Worm (Caenorhabditis elegans) whole organism, L4 larva: ENCODE data around the gene dnpp-1.

Source experiments
- F10B5.3 ChIP-seq: sonication (generic microtip); optimal IDR thresholded peaks from 2 replicates; lab custom pipeline; 2016; ENCODE audit warnings: mild to moderate bottlenecking, missing genetic modification characterization, missing compliant biosample characterization
- F37D6.2 ChIP-seq: sonication (generic microtip); optimal IDR thresholded peaks from 2 replicates; lab custom pipeline; 2016; ENCODE audit warnings: mild to moderate bottlenecking, missing genetic modification characterization, missing compliant biosample characterization
- R02D3.7 ChIP-seq: fragments of 150-350 bp; sonication (generic microtip); optimal IDR thresholded peaks from 3 replicates; lab custom pipeline; 2014; ENCODE audit warnings: missing biosample characterization, missing genetic modification characterization
- Y105C5A.15 ChIP-seq: fragments of 200-800 bp; sonication (Bioruptor generic); IDR thresholded peaks from 2 replicates; pipeline ENCODE4 v1.3.6; 2022; ENCODE audit warnings: missing genetic modification characterization, missing compliant biosample characterization
- Y5F2A.4 ChIP-seq: fragments of 200-800 bp; sonication (Bioruptor generic); optimal IDR thresholded peaks from 2 replicates; lab custom pipeline; 2018; ENCODE audit warnings: mild to moderate bottlenecking, missing genetic modification characterization, missing compliant biosample characterization
- Y75B8A.6 ChIP-seq: fragments of 200-800 bp; sonication (Bioruptor generic); IDR thresholded peaks from 2 replicates; pipeline ENCODE4 v1.3.6; 2022; ENCODE audit warnings: missing genetic modification reagents, missing genetic modification characterization, missing compliant biosample characterization
- ZK337.2 ChIP-seq: fragments of 200-800 bp; sonication (Bioruptor generic); IDR thresholded peaks from 2 replicates; pipeline ENCODE4 v1.3.6; 2022; ENCODE audit warnings: missing genetic modification reagents, missing genetic modification characterization, missing compliant biosample characterization
- ZK546.5 ChIP-seq, 2 experiments: sonication (generic microtip); optimal IDR thresholded peaks; 2 replicates each; lab custom pipeline; 2017; ENCODE audit warnings: missing biosample characterization in 2 of 2, missing genetic modification characterization in 2 of 2
- arid-1 ChIP-seq: fragments of 200-800 bp; sonication (Bioruptor generic); conservative IDR thresholded peaks from 2 replicates; pipeline ENCODE4 v1.3.6; 2022; ENCODE audit warnings: missing genetic modification reagents, missing genetic modification characterization, missing compliant biosample characterization
- ceh-28 ChIP-seq: fragments of 150-350 bp; optimal IDR thresholded peaks from 2 replicates; lab custom pipeline; 2014; ENCODE audit warnings: missing biosample characterization, missing genetic modification reagents, missing genetic modification characterization
- ceh-32 ChIP-seq: sonication (generic microtip); optimal IDR thresholded peaks from 2 replicates; lab custom pipeline; 2016; ENCODE audit warnings: mild to moderate bottlenecking, missing genetic modification characterization, missing compliant biosample characterization; ENCODE audit not compliant: poor library complexity
- ces-1 ChIP-seq: fragments of 150-350 bp; sonication (generic microtip); optimal IDR thresholded peaks from 4 replicates; lab custom pipeline; 2014; ENCODE audit warnings: missing biosample characterization, missing genetic modification reagents, missing genetic modification characterization
- daf-16 ChIP-seq, 3 experiments: sonication (generic microtip); optimal IDR thresholded peaks; 2 replicates each; lab custom pipeline; 2016 to 2017; ENCODE audit warnings: missing genetic modification characterization in 3 of 3, missing genetic modification reagents in 3 of 3, mild to moderate bottlenecking in 2 of 3, missing compliant biosample characterization in 2 of 3, missing biosample characterization in 1 of 3, moderate library complexity in 1 of 3
- daf-19 ChIP-seq: fragments of 200-800 bp; sonication (Bioruptor generic); conservative IDR thresholded peaks from 2 replicates; pipeline ENCODE4 v1.3.6; 2022; ENCODE audit warnings: missing genetic modification characterization, missing compliant biosample characterization
- daf-8 ChIP-seq: fragments of 200-800 bp; sonication (Bioruptor generic); IDR thresholded peaks from 2 replicates; pipeline ENCODE4 v1.3.6; 2022; ENCODE audit warnings: missing genetic modification characterization, missing compliant biosample characterization
- dpl-1 ChIP-seq: fragments of 150-350 bp; optimal IDR thresholded peaks from 2 replicates; lab custom pipeline; 2014; ENCODE audit warnings: missing biosample characterization, missing genetic modification reagents, missing genetic modification characterization
- dve-1 ChIP-seq: sonication (generic microtip); optimal IDR thresholded peaks from 2 replicates; lab custom pipeline; 2017; ENCODE audit warnings: antibody characterized with exemption, mild to moderate bottlenecking, missing genetic modification characterization, missing compliant biosample characterization; ENCODE audit not compliant: insufficient read depth
- egl-27 ChIP-seq: sonication (generic microtip); optimal IDR thresholded peaks from 3 replicates; lab custom pipeline; 2017; ENCODE audit warnings: missing biosample characterization, missing genetic modification reagents, missing genetic modification characterization
- fkh-10 ChIP-seq: fragments of 150-350 bp; optimal IDR thresholded peaks from 2 replicates; lab custom pipeline; 2014; ENCODE audit warnings: missing biosample characterization, missing genetic modification reagents, missing genetic modification characterization
- fos-1 ChIP-seq: fragments of 150-350 bp; optimal IDR thresholded peaks from 2 replicates; lab custom pipeline; 2014; ENCODE audit warnings: missing biosample characterization, missing genetic modification characterization
- gei-8 ChIP-seq: fragments of 200-800 bp; sonication (Bioruptor generic); optimal IDR thresholded peaks from 2 replicates; lab custom pipeline; 2018; ENCODE audit warnings: mild to moderate bottlenecking, missing genetic modification characterization, missing compliant biosample characterization
- hif-1 ChIP-seq, 2 experiments: sonication (generic microtip); optimal IDR thresholded peaks; 2 replicates each; lab custom pipeline; 2016 to 2017; ENCODE audit warnings: missing compliant biosample characterization in 2 of 2, missing genetic modification characterization in 2 of 2, missing genetic modification reagents in 2 of 2, missing genotype in 2 of 2, mild to moderate bottlenecking in 1 of 2
- hlh-11 ChIP-seq: fragments of 200-800 bp; sonication (Bioruptor generic); optimal IDR thresholded peaks from 2 replicates; lab custom pipeline; 2018; ENCODE audit warnings: mild to moderate bottlenecking, missing genetic modification characterization, missing compliant biosample characterization
- hmg-1.1 ChIP-seq: fragments of 200-800 bp; sonication (Bioruptor generic); IDR thresholded peaks from 2 replicates; pipeline ENCODE4 v1.3.6; 2022; ENCODE audit warnings: missing genetic modification reagents, missing genetic modification characterization, missing compliant biosample characterization
- lim-7 ChIP-seq: fragments of 200-800 bp; sonication (Bioruptor generic); IDR thresholded peaks from 2 replicates; pipeline ENCODE4 v1.3.6; 2022; ENCODE audit warnings: missing genetic modification characterization, missing compliant biosample characterization
- lin-1 ChIP-seq: fragments of 200-800 bp; sonication (Bioruptor generic); IDR thresholded peaks from 2 replicates; pipeline ENCODE4 v1.3.6; 2022; ENCODE audit warnings: missing genetic modification reagents, missing genetic modification characterization, missing compliant biosample characterization
- lin-13 ChIP-seq: fragments of 150-350 bp; optimal IDR thresholded peaks from 2 replicates; lab custom pipeline; 2014; ENCODE audit warnings: missing biosample characterization, missing genetic modification reagents, missing genetic modification characterization
- lin-29 ChIP-seq: fragments of 200-800 bp; sonication (Bioruptor generic); IDR thresholded peaks from 2 replicates; pipeline ENCODE4 v1.3.6; 2022; ENCODE audit warnings: missing genetic modification reagents, missing genetic modification characterization, missing compliant biosample characterization
- lir-3 ChIP-seq: sonication (generic microtip); optimal IDR thresholded peaks from 2 replicates; lab custom pipeline; 2016; ENCODE audit warnings: mild to moderate bottlenecking, missing genetic modification characterization, missing compliant biosample characterization
- lsy-2 ChIP-seq, 2 experiments: fragments of 150-350 bp in 1 of 2; sonication (generic microtip) in 1 of 2; optimal IDR thresholded peaks; 2 replicates each; lab custom pipeline; 2014 to 2017; ENCODE audit warnings: missing biosample characterization in 2 of 2, missing genetic modification characterization in 2 of 2
- madf-5 ChIP-seq, 2 experiments: fragments of 200-800 bp; sonication (Bioruptor generic); IDR thresholded peaks; 2 replicates each; pipeline ENCODE4 v1.3.6; 2022; ENCODE audit warnings: missing compliant biosample characterization in 2 of 2, missing genetic modification characterization in 2 of 2
- madf-9 ChIP-seq: fragments of 200-800 bp; sonication (Bioruptor generic); conservative IDR thresholded peaks from 2 replicates; pipeline ENCODE4 v1.3.6; 2022; ENCODE audit warnings: missing genetic modification reagents, missing genetic modification characterization, missing compliant biosample characterization
- mes-2 ChIP-seq: sonication (generic microtip); optimal IDR thresholded peaks from 2 replicates; lab custom pipeline; 2016; ENCODE audit warnings: missing genotype, mild to moderate bottlenecking, missing genetic modification characterization, missing compliant biosample characterization; ENCODE audit not compliant: poor library complexity, severe bottlenecking
- mxl-2 ChIP-seq: fragments of 200-800 bp; sonication (Bioruptor generic); conservative IDR thresholded peaks from 2 replicates; pipeline ENCODE4 v1.3.6; 2022; ENCODE audit warnings: missing genetic modification reagents, missing genetic modification characterization, missing compliant biosample characterization
- mxl-3 ChIP-seq: fragments of 200-800 bp; sonication (Bioruptor generic); optimal IDR thresholded peaks from 2 replicates; lab custom pipeline; 2018; ENCODE audit warnings: mild to moderate bottlenecking, missing genetic modification characterization, missing compliant biosample characterization
- nhr-102 ChIP-seq: sonication (generic microtip); optimal IDR thresholded peaks from 2 replicates; lab custom pipeline; 2016; ENCODE audit warnings: mild to moderate bottlenecking, missing genetic modification characterization, moderate library complexity, missing compliant biosample characterization
- nhr-11 ChIP-seq: fragments of 150-350 bp; optimal IDR thresholded peaks from 2 replicates; lab custom pipeline; 2014; ENCODE audit warnings: missing biosample characterization, missing genetic modification characterization
- nhr-28 ChIP-seq: fragments of 150-350 bp; optimal IDR thresholded peaks from 2 replicates; lab custom pipeline; 2014; ENCODE audit warnings: missing biosample characterization, missing genetic modification characterization
- nhr-41 ChIP-seq: fragments of 200-800 bp; sonication (Bioruptor generic); IDR thresholded peaks from 2 replicates; pipeline ENCODE4 v1.3.6; 2022; ENCODE audit warnings: missing genetic modification reagents, missing genetic modification characterization, missing compliant biosample characterization
- nhr-42 ChIP-seq: fragments of 200-800 bp; sonication (Bioruptor generic); IDR thresholded peaks from 2 replicates; pipeline ENCODE4 v1.3.6; 2022; ENCODE audit warnings: missing genetic modification characterization, missing compliant biosample characterization
- nhr-48 ChIP-seq: sonication (generic microtip); optimal IDR thresholded peaks from 2 replicates; lab custom pipeline; 2016; ENCODE audit warnings: mild to moderate bottlenecking, missing genetic modification characterization, missing compliant biosample characterization
- nhr-6 ChIP-seq: fragments of 150-350 bp; optimal IDR thresholded peaks from 2 replicates; lab custom pipeline; 2014; ENCODE audit warnings: missing biosample characterization, missing genetic modification characterization
- nhr-76 ChIP-seq: fragments of 150-350 bp; optimal IDR thresholded peaks from 2 replicates; lab custom pipeline; 2014; ENCODE audit warnings: missing biosample characterization, missing genetic modification characterization
- nhr-77 ChIP-seq: fragments of 150-350 bp; optimal IDR thresholded peaks from 2 replicates; lab custom pipeline; 2014; ENCODE audit warnings: missing biosample characterization, missing genetic modification characterization
- pqm-1 ChIP-seq: sonication (generic microtip); optimal IDR thresholded peaks from 2 replicates; lab custom pipeline; 2017; ENCODE audit warnings: missing biosample characterization, missing genetic modification characterization
- set-16 ChIP-seq: fragments of 200-800 bp; sonication (Bioruptor generic); IDR thresholded peaks from 2 replicates; pipeline ENCODE4 v1.3.6; 2022; ENCODE audit warnings: missing genetic modification reagents, missing genetic modification characterization, missing compliant biosample characterization
- skn-1 ChIP-seq: fragments of 150-350 bp; optimal IDR thresholded peaks from 2 replicates; lab custom pipeline; 2014; ENCODE audit warnings: missing biosample characterization, missing genetic modification characterization
- snpc-1.2 ChIP-seq: fragments of 200-800 bp; sonication (Bioruptor generic); IDR thresholded peaks from 2 replicates; pipeline ENCODE4 v1.3.6; 2022; ENCODE audit warnings: missing genetic modification reagents, missing genetic modification characterization, missing compliant biosample characterization
- spr-1 ChIP-seq: sonication (generic microtip); optimal IDR thresholded peaks from 2 replicates; lab custom pipeline; 2016; ENCODE audit warnings: mild to moderate bottlenecking, missing genetic modification characterization, missing compliant biosample characterization
- unc-39 ChIP-seq: sonication (generic microtip); optimal IDR thresholded peaks from 2 replicates; lab custom pipeline; 2017; ENCODE audit warnings: missing biosample characterization, missing genetic modification characterization
- zfp-2 ChIP-seq: sonication (generic microtip); optimal IDR thresholded peaks from 2 replicates; lab custom pipeline; 2016; ENCODE audit warnings: mild to moderate bottlenecking, missing genetic modification characterization, missing compliant biosample characterization
- zip-2 ChIP-seq: fragments of 150-350 bp; optimal IDR thresholded peaks from 2 replicates; lab custom pipeline; 2014; ENCODE audit warnings: missing biosample characterization, missing genetic modification characterization

Gene dnpp-1

ce11 chrIII:5871760-5872159 lies 8.2 kb upstream of the dnpp-1 start, which contains the start of the genes F01F1.11 and F01F1.3 (continued):
- TF ChIP-seq zfp-2: no peak
- TF ChIP-seq arid-1: no peak
- TF ChIP-seq Y5F2A.4: no peak
- peak; percentile 62 for TF ChIP-seq nhr-6
- no peak for TF ChIP-seq spr-1 (tag; lab: Kevin White, UChicago)
- no peak for TF ChIP-seq nhr-76 (tag; lab: Kevin White, UChicago)
- TF ChIP-seq nhr-42 (GFP tag; lab: Robert Waterston, UW): no peak
- TF ChIP-seq lsy-2 (tag; optimal IDR thresholded peaks at IDR 0.05; lab: Kevin White, UChicago): peak in 1 of 2 experiments; percentile 89
- peak; percentile 58 for TF ChIP-seq hmg-1.1 (GFP tag; lab: Robert Waterston, UW)
- TF ChIP-seq nhr-11 (tag; lab: Kevin White, UChicago): no peak
- peak; percentile 99 for TF ChIP-seq mes-2 (tag; lab: Kevin White, UChicago)
- TF ChIP-seq daf-8: no peak
- peak; percentile 90 for TF ChIP-seq ZK337.2 (GFP tag; lab: Robert Waterston, UW)
- no peak for TF ChIP-seq zip-2
- TF ChIP-seq fos-1 (tag; lab: Kevin White, UChicago): no peak
- no peak for TF ChIP-seq mxl-2 (GFP tag; lab: Robert Waterston, UW)
- no peak for TF ChIP-seq ZK546.5 (tag; optimal IDR thresholded peaks at IDR 0.05; lab: Kevin White, UChicago)
- no peak for TF ChIP-seq daf-19 (GFP tag; lab: Robert Waterston, UW)
- no peak for TF ChIP-seq nhr-77 (tag; lab: Kevin White, UChicago)
- TF ChIP-seq ces-1: no peak
- TF ChIP-seq set-16 (GFP tag; lab: Robert Waterston, UW): no peak
- TF ChIP-seq nhr-48 (tag; lab: Kevin White, UChicago): peak; percentile 9
- TF ChIP-seq dve-1 (tag; lab: Kevin White, UChicago): peak; percentile 75
- TF ChIP-seq lir-3 (tag; lab: Kevin White, UChicago): no peak
- no peak for TF ChIP-seq pqm-1 (tag; lab: Kevin White, UChicago)
- TF ChIP-seq F37D6.2 (tag; lab: Kevin White, UChicago): peak; percentile 30
- TF ChIP-seq ceh-28 (tag; lab: Kevin White, UChicago): no peak
- peak; percentile 51 for TF ChIP-seq hlh-11
- TF ChIP-seq madf-5 (GFP tag; IDR thresholded peaks at IDR 0.05; lab: Robert Waterston, UW): no peak
- TF ChIP-seq unc-39 (tag; lab: Kevin White, UChicago): no peak
- no peak for TF ChIP-seq skn-1
- no peak for TF ChIP-seq snpc-1.2 (GFP tag; lab: Robert Waterston, UW)
- TF ChIP-seq R02D3.7 (tag; lab: Kevin White, UChicago): no peak
- no peak for TF ChIP-seq mxl-3 (GFP tag; lab: Kevin White, UChicago)
- TF ChIP-seq hif-1 (tag; optimal IDR thresholded peaks at IDR 0.05; lab: Kevin White, UChicago): peak in 1 of 2 experiments; percentile 90
- TF ChIP-seq nhr-41 (GFP tag; lab: Robert Waterston, UW): no peak
- no peak for TF ChIP-seq daf-16 (GFP tag; optimal IDR thresholded peaks at IDR 0.05; lab: Kevin White, UChicago)
- TF ChIP-seq daf-16 (tag; optimal IDR thresholded peaks at IDR 0.05; lab: Kevin White, UChicago): peak; percentile 18
- TF ChIP-seq lin-29 (GFP tag; lab: Robert Waterston, UW): no peak
- no peak for TF ChIP-seq lim-7 (GFP tag; lab: Robert Waterston, UW)
- TF ChIP-seq dpl-1 (GFP tag; lab: Kevin White, UChicago): peak; percentile 98
- no peak for TF ChIP-seq lin-1
- TF ChIP-seq egl-27 (tag; lab: Kevin White, UChicago): no peak
- no peak for TF ChIP-seq gei-8
- TF ChIP-seq fkh-10 (GFP tag; lab: Kevin White, UChicago): no peak
- peak; percentile 41 for TF ChIP-seq nhr-28 (tag; lab: Kevin White, UChicago)
- TF ChIP-seq lin-13 (GFP tag; lab: Kevin White, UChicago): peak; percentile 26
- peak; percentile 39 for TF ChIP-seq nhr-102 (tag; lab: Kevin White, UChicago)
- TF ChIP-seq Y105C5A.15: no peak
- peak; percentile 76 for TF ChIP-seq madf-9
- no peak for TF ChIP-seq ceh-32 (tag; lab: Kevin White, UChicago)
- TF ChIP-seq F10B5.3 (tag; lab: Kevin White, UChicago): no peak
- no peak for TF ChIP-seq Y75B8A.6
